Worm (Caenorhabditis elegans) whole organism, L4 larva: ENCODE measurements around the gene nsph-4.1.
"Not testable (repeated sequence)": the region's sequence is repeated elsewhere in the genome, so short reads cannot be mapped to it uniquely, and the experiment has no call there.

Experiments used
- D1046.2 ChIP-seq: fragments of 200-800 bp; sonication (Bioruptor generic); IDR thresholded peaks from 2 replicates; pipeline ENCODE4 v1.3.6; 2022; ENCODE audit warnings: missing genetic modification characterization, missing compliant biosample characterization
- R02D3.7 ChIP-seq: fragments of 150-350 bp; sonication (generic microtip); optimal IDR thresholded peaks from 3 replicates; lab custom pipeline; 2014; ENCODE audit warnings: missing biosample characterization, missing genetic modification characterization
- Y48G9A.11 ChIP-seq: fragments of 200-800 bp; sonication (Bioruptor generic); IDR thresholded peaks from 2 replicates; pipeline ENCODE4 v1.3.6; 2022; ENCODE audit warnings: missing genetic modification reagents, missing genetic modification characterization, missing compliant biosample characterization
- Y5F2A.4 ChIP-seq: fragments of 200-800 bp; sonication (Bioruptor generic); optimal IDR thresholded peaks from 2 replicates; lab custom pipeline; 2018; ENCODE audit warnings: mild to moderate bottlenecking, missing genetic modification characterization, missing compliant biosample characterization
- ZK337.2 ChIP-seq: fragments of 200-800 bp; sonication (Bioruptor generic); IDR thresholded peaks from 2 replicates; pipeline ENCODE4 v1.3.6; 2022; ENCODE audit warnings: missing genetic modification reagents, missing genetic modification characterization, missing compliant biosample characterization
- ama-1 ChIP-seq: fragments of 150-350 bp; optimal IDR thresholded peaks from 2 replicates; lab custom pipeline; 2014; ENCODE audit warnings: inconsistent platforms, mixed read lengths
- arid-1 ChIP-seq: fragments of 200-800 bp; sonication (Bioruptor generic); conservative IDR thresholded peaks from 2 replicates; pipeline ENCODE4 v1.3.6; 2022; ENCODE audit warnings: missing genetic modification reagents, missing genetic modification characterization, missing compliant biosample characterization
- ceh-20 ChIP-seq: fragments of 200-800 bp; sonication (Bioruptor generic); IDR thresholded peaks from 2 replicates; pipeline ENCODE4 v1.3.6; 2022; ENCODE audit warnings: missing genetic modification reagents, missing genetic modification characterization, missing compliant biosample characterization
- ceh-44 ChIP-seq: fragments of 200-800 bp; sonication (Bioruptor generic); IDR thresholded peaks from 2 replicates; pipeline ENCODE4 v1.3.6; 2022; ENCODE audit warnings: missing genetic modification reagents, missing genetic modification characterization, missing compliant biosample characterization
- ceh-62 ChIP-seq: sonication (generic microtip); optimal IDR thresholded peaks from 2 replicates; lab custom pipeline; 2017; ENCODE audit warnings: missing biosample characterization, missing genetic modification characterization
- cey-2 ChIP-seq: sonication (generic microtip); optimal IDR thresholded peaks from 3 replicates; lab custom pipeline; 2017; ENCODE audit warnings: missing genetic modification characterization, mild to moderate bottlenecking, missing compliant biosample characterization, antibody characterized with exemption, borderline replicate concordance; ENCODE audit not compliant: insufficient read depth
- daf-12 ChIP-seq: fragments of 150-350 bp; optimal IDR thresholded peaks from 2 replicates; lab custom pipeline; 2014; ENCODE audit warnings: missing biosample characterization, missing genetic modification reagents, missing genetic modification characterization
- daf-16 ChIP-seq, 3 experiments: sonication (generic microtip); optimal IDR thresholded peaks; 2 replicates each; lab custom pipeline; 2016 to 2017; ENCODE audit warnings: missing genetic modification characterization in 3 of 3, missing genetic modification reagents in 3 of 3, mild to moderate bottlenecking in 2 of 3, missing compliant biosample characterization in 2 of 3, missing biosample characterization in 1 of 3, moderate library complexity in 1 of 3
- daf-19 ChIP-seq: fragments of 200-800 bp; sonication (Bioruptor generic); conservative IDR thresholded peaks from 2 replicates; pipeline ENCODE4 v1.3.6; 2022; ENCODE audit warnings: missing genetic modification characterization, missing compliant biosample characterization
- dmd-9 ChIP-seq: fragments of 200-800 bp; sonication (Bioruptor generic); IDR thresholded peaks from 2 replicates; pipeline ENCODE4 v1.3.6; 2022; ENCODE audit warnings: missing genetic modification reagents, missing genetic modification characterization, missing compliant biosample characterization
- duxl-1 ChIP-seq: sonication (generic microtip); optimal IDR thresholded peaks from 2 replicates; lab custom pipeline; 2016; ENCODE audit warnings: mild to moderate bottlenecking, missing genetic modification characterization, moderate library complexity, missing compliant biosample characterization; ENCODE audit not compliant: poor library complexity
- fkh-10 ChIP-seq: fragments of 150-350 bp; optimal IDR thresholded peaks from 2 replicates; lab custom pipeline; 2014; ENCODE audit warnings: missing biosample characterization, missing genetic modification reagents, missing genetic modification characterization
- hif-1 ChIP-seq, 2 experiments: sonication (generic microtip); optimal IDR thresholded peaks; 2 replicates each; lab custom pipeline; 2016 to 2017; ENCODE audit warnings: missing compliant biosample characterization in 2 of 2, missing genetic modification characterization in 2 of 2, missing genetic modification reagents in 2 of 2, missing genotype in 2 of 2, mild to moderate bottlenecking in 1 of 2
- hlh-30 ChIP-seq: sonication (generic microtip); optimal IDR thresholded peaks from 2 replicates; lab custom pipeline; 2017; ENCODE audit warnings: antibody characterized with exemption, mild to moderate bottlenecking, missing genetic modification characterization, missing compliant biosample characterization; ENCODE audit not compliant: insufficient read depth
- hmg-1.1 ChIP-seq: fragments of 200-800 bp; sonication (Bioruptor generic); IDR thresholded peaks from 2 replicates; pipeline ENCODE4 v1.3.6; 2022; ENCODE audit warnings: missing genetic modification reagents, missing genetic modification characterization, missing compliant biosample characterization
- jun-1 ChIP-seq: fragments of 150-350 bp; optimal IDR thresholded peaks from 2 replicates; lab custom pipeline; 2014; ENCODE audit warnings: missing biosample characterization, missing genetic modification reagents, missing genetic modification characterization
- lin-1 ChIP-seq: fragments of 200-800 bp; sonication (Bioruptor generic); IDR thresholded peaks from 2 replicates; pipeline ENCODE4 v1.3.6; 2022; ENCODE audit warnings: missing genetic modification reagents, missing genetic modification characterization, missing compliant biosample characterization
- lin-13 ChIP-seq: fragments of 150-350 bp; optimal IDR thresholded peaks from 2 replicates; lab custom pipeline; 2014; ENCODE audit warnings: missing biosample characterization, missing genetic modification reagents, missing genetic modification characterization
- lin-29 ChIP-seq: fragments of 200-800 bp; sonication (Bioruptor generic); IDR thresholded peaks from 2 replicates; pipeline ENCODE4 v1.3.6; 2022; ENCODE audit warnings: missing genetic modification reagents, missing genetic modification characterization, missing compliant biosample characterization
- lin-38 ChIP-seq: fragments of 200-800 bp; sonication (Bioruptor generic); IDR thresholded peaks from 2 replicates; pipeline ENCODE4 v1.3.6; 2022; ENCODE audit warnings: missing genetic modification reagents, missing genetic modification characterization, missing compliant biosample characterization
- lir-3 ChIP-seq: sonication (generic microtip); optimal IDR thresholded peaks from 2 replicates; lab custom pipeline; 2016; ENCODE audit warnings: mild to moderate bottlenecking, missing genetic modification characterization, missing compliant biosample characterization
- madf-9 ChIP-seq: fragments of 200-800 bp; sonication (Bioruptor generic); conservative IDR thresholded peaks from 2 replicates; pipeline ENCODE4 v1.3.6; 2022; ENCODE audit warnings: missing genetic modification reagents, missing genetic modification characterization, missing compliant biosample characterization
- mes-2 ChIP-seq: sonication (generic microtip); optimal IDR thresholded peaks from 2 replicates; lab custom pipeline; 2016; ENCODE audit warnings: missing genotype, mild to moderate bottlenecking, missing genetic modification characterization, missing compliant biosample characterization; ENCODE audit not compliant: poor library complexity, severe bottlenecking
- nhr-10 ChIP-seq: fragments of 150-350 bp; optimal IDR thresholded peaks from 2 replicates; lab custom pipeline; 2014; ENCODE audit warnings: missing biosample characterization, missing genetic modification characterization
- nhr-102 ChIP-seq: sonication (generic microtip); optimal IDR thresholded peaks from 2 replicates; lab custom pipeline; 2016; ENCODE audit warnings: mild to moderate bottlenecking, missing genetic modification characterization, moderate library complexity, missing compliant biosample characterization
- nhr-111 ChIP-seq: fragments of 200-800 bp; sonication (Bioruptor generic); optimal IDR thresholded peaks from 2 replicates; lab custom pipeline; 2018; ENCODE audit warnings: mild to moderate bottlenecking, missing genetic modification characterization, missing compliant biosample characterization
- nhr-28 ChIP-seq: fragments of 150-350 bp; optimal IDR thresholded peaks from 2 replicates; lab custom pipeline; 2014; ENCODE audit warnings: missing biosample characterization, missing genetic modification characterization
- nhr-41 ChIP-seq: fragments of 200-800 bp; sonication (Bioruptor generic); IDR thresholded peaks from 2 replicates; pipeline ENCODE4 v1.3.6; 2022; ENCODE audit warnings: missing genetic modification reagents, missing genetic modification characterization, missing compliant biosample characterization
- nhr-42 ChIP-seq: fragments of 200-800 bp; sonication (Bioruptor generic); IDR thresholded peaks from 2 replicates; pipeline ENCODE4 v1.3.6; 2022; ENCODE audit warnings: missing genetic modification characterization, missing compliant biosample characterization
- nhr-48 ChIP-seq: sonication (generic microtip); optimal IDR thresholded peaks from 2 replicates; lab custom pipeline; 2016; ENCODE audit warnings: mild to moderate bottlenecking, missing genetic modification characterization, missing compliant biosample characterization
- nhr-6 ChIP-seq: fragments of 150-350 bp; optimal IDR thresholded peaks from 2 replicates; lab custom pipeline; 2014; ENCODE audit warnings: missing biosample characterization, missing genetic modification characterization
- nhr-76 ChIP-seq: fragments of 150-350 bp; optimal IDR thresholded peaks from 2 replicates; lab custom pipeline; 2014; ENCODE audit warnings: missing biosample characterization, missing genetic modification characterization
- php-3 ChIP-seq: fragments of 200-800 bp; sonication (Bioruptor generic); IDR thresholded peaks from 2 replicates; pipeline ENCODE4 v1.3.6; 2022; ENCODE audit warnings: missing genetic modification reagents, missing genetic modification characterization, missing compliant biosample characterization
- rbr-2 ChIP-seq: sonication (generic microtip); optimal IDR thresholded peaks from 2 replicates; lab custom pipeline; 2016; ENCODE audit warnings: missing genotype, missing genetic modification characterization, missing compliant biosample characterization
- sdz-12 ChIP-seq: fragments of 200-800 bp; sonication (Bioruptor generic); optimal IDR thresholded peaks from 2 replicates; lab custom pipeline; 2018; ENCODE audit warnings: mild to moderate bottlenecking, missing genetic modification characterization, missing compliant biosample characterization
- snpc-1.2 ChIP-seq: fragments of 200-800 bp; sonication (Bioruptor generic); IDR thresholded peaks from 2 replicates; pipeline ENCODE4 v1.3.6; 2022; ENCODE audit warnings: missing genetic modification reagents, missing genetic modification characterization, missing compliant biosample characterization
- unc-130 ChIP-seq: sonication (generic microtip); optimal IDR thresholded peaks from 2 replicates; lab custom pipeline; 2016; ENCODE audit warnings: missing genetic modification reagents, missing genetic modification characterization, missing compliant biosample characterization
- unc-39 ChIP-seq: sonication (generic microtip); optimal IDR thresholded peaks from 2 replicates; lab custom pipeline; 2017; ENCODE audit warnings: missing biosample characterization, missing genetic modification characterization
- unc-62 ChIP-seq, 3 experiments: fragments of 150-350 bp in 1 of 3; sonication (generic microtip); optimal IDR thresholded peaks in 2 of 3; peaks in 1 of 3; 1 replicate in 1 of 3; 2 replicates in 2 of 3; lab custom pipeline; 2014 to 2017; ENCODE audit warnings: missing biosample characterization in 3 of 3, missing genetic modification characterization in 3 of 3, missing genetic modification reagents in 3 of 3, missing genotype in 1 of 3
- zfp-2 ChIP-seq: sonication (generic microtip); optimal IDR thresholded peaks from 2 replicates; lab custom pipeline; 2016; ENCODE audit warnings: mild to moderate bottlenecking, missing genetic modification characterization, missing compliant biosample characterization
- zip-2 ChIP-seq: fragments of 150-350 bp; optimal IDR thresholded peaks from 2 replicates; lab custom pipeline; 2014; ENCODE audit warnings: missing biosample characterization, missing genetic modification characterization
- ztf-7 ChIP-seq: fragments of 150-350 bp; optimal IDR thresholded peaks from 2 replicates; lab custom pipeline; 2014; ENCODE audit warnings: missing biosample characterization, missing genetic modification characterization

nsph-4.1 gene

DNA sequence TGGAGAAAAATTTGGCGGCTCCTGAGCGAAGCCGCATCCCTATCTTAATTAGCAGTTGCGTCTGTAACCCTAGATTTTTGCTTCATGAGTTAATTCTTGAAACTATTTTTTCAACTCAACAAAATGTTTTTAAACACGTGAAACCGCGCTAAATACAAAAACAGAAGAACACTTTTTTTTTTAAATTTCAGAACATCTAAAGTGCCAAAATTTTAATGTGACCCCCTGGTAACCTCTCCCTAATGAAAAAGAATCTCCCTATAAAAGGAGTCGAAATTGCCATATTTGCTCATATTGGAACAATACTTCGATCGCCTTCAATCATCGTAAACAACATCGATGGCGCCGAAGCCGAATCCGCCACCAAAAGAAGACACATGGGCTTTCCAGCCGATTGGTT is at the start of gene nsph-4.1:
Gene nsph-4.1, plus strand, starts transcription at position 301 of the 400 bp plus-strand sequence.
- TF ChIP-seq lin-13; php-3 (GFP tag; lab: Robert Waterston, UW); nhr-41 (GFP tag; lab: Robert Waterston, UW): not testable (repeated sequence)

DNA sequence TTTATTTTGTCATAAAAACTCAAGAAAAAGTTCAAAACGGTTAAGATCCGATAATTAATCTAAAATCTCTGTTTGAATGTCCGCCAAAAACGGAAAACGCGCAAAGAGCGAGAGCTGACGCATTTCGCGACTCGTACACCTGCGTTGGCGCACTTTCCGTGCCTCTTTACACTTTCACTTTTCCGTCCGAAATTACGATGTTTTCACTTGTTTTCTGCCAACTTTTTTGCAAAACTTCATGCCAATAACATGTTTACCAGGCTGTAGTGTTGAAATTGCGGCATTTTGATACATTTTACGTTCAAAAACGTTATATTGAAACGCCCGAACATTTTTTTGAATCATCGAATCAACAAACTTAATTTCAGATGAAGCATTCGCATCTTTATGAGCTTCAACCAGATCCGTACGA is 42.9 kb upstream of the nsph-4.1 start, which contains the start of gene W03F8.4:
Gene W03F8.4, plus strand, starts transcription at position 369 of the 412 bp plus-strand sequence.
- TF ChIP-seq ceh-44 (GFP tag; lab: Robert Waterston, UW) = no peak
- peak; percentile 24 for TF ChIP-seq fkh-10 (GFP tag; lab: Kevin White, UChicago)
- no peak for TF ChIP-seq dmd-9 (GFP tag; lab: Robert Waterston, UW)
- peak; percentile 47 for TF ChIP-seq zfp-2 (tag; lab: Kevin White, UChicago)
- peak; percentile 49 for TF ChIP-seq zip-2 (tag; lab: Kevin White, UChicago)
- TF ChIP-seq hif-1 (tag; optimal IDR thresholded peaks at IDR 0.05; lab: Kevin White, UChicago) = peak; percentile 29 to 72
- TF ChIP-seq daf-16 (GFP tag; optimal IDR thresholded peaks at IDR 0.05; lab: Kevin White, UChicago) = peak; percentile 43 to 98
- TF ChIP-seq daf-16 (tag; optimal IDR thresholded peaks at IDR 0.05; lab: Kevin White, UChicago) = peak; percentile 93
- no peak for TF ChIP-seq daf-12
- TF ChIP-seq nhr-42 (GFP tag; lab: Robert Waterston, UW) = peak; percentile 82
- TF ChIP-seq Y5F2A.4 = no peak
- peak; percentile 65; the same call in 1 of the 2 replicates for TF ChIP-seq daf-19 (GFP tag; lab: Robert Waterston, UW)
- peak; percentile 71; the same call in 1 of the 2 replicates for TF ChIP-seq ZK337.2
- peak in 1 of 2 experiments; percentile 86 for TF ChIP-seq unc-62 (GFP tag; optimal IDR thresholded peaks at IDR 0.05 in 1 of 2; lab: Kevin White, UChicago)
- TF ChIP-seq unc-62 (tag; optimal IDR thresholded peaks at IDR 0.05; lab: Kevin White, UChicago) = no peak
- TF ChIP-seq nhr-6 (tag; lab: Kevin White, UChicago) = peak; percentile 81
- TF ChIP-seq D1046.2 = 0 out of 2 replicates have a peak, but pooled peaks have one; percentile 47
- TF ChIP-seq ceh-20 (GFP tag; lab: Robert Waterston, UW) = peak; percentile 90
- TF ChIP-seq R02D3.7 (tag; lab: Kevin White, UChicago) = no peak
- no peak for TF ChIP-seq cey-2
- TF ChIP-seq nhr-102 (tag; lab: Kevin White, UChicago) = peak; percentile 94
- no peak for TF ChIP-seq nhr-10
- peak; percentile 97 for TF ChIP-seq snpc-1.2 (GFP tag; lab: Robert Waterston, UW)
- peak; percentile 51 for TF ChIP-seq unc-130 (GFP tag; lab: Kevin White, UChicago)
- peak; percentile 92 for TF ChIP-seq lin-38
- TF ChIP-seq unc-39 (tag; lab: Kevin White, UChicago) = no peak
- TF ChIP-seq nhr-111 (GFP tag; lab: Kevin White, UChicago) = no peak
- TF ChIP-seq sdz-12 (GFP tag; lab: Kevin White, UChicago) = no peak
- TF ChIP-seq lin-1 (GFP tag; lab: Robert Waterston, UW) = peak; percentile 91
- peak; percentile 88 for TF ChIP-seq lin-29
- no peak for TF ChIP-seq lir-3 (tag; lab: Kevin White, UChicago)
- TF ChIP-seq hlh-30 (tag; lab: Kevin White, UChicago) = peak; percentile 85
- peak; percentile 92 for TF ChIP-seq rbr-2 (tag; lab: Kevin White, UChicago)
- TF ChIP-seq mes-2 (tag; lab: Kevin White, UChicago) = peak; percentile 95
- 0 out of 2 replicates have a peak, but pooled peaks have one; percentile 54 for TF ChIP-seq madf-9 (GFP tag; lab: Robert Waterston, UW)
- peak; percentile 80 for TF ChIP-seq nhr-28 (tag; lab: Kevin White, UChicago)
- peak; percentile 89 for TF ChIP-seq hmg-1.1 (GFP tag; lab: Robert Waterston, UW)
- no peak for TF ChIP-seq ztf-7 (tag; lab: Kevin White, UChicago)
- peak; percentile 90 for TF ChIP-seq duxl-1 (tag; lab: Kevin White, UChicago)
- no peak for TF ChIP-seq nhr-76 (tag; lab: Kevin White, UChicago)
- peak; percentile 56 for TF ChIP-seq Y48G9A.11
- TF ChIP-seq ceh-62 (tag; lab: Kevin White, UChicago) = no peak
- TF ChIP-seq nhr-48 (tag; lab: Kevin White, UChicago) = peak; percentile 82
- TF ChIP-seq ama-1 (lab: Kevin White, UChicago) = peak; percentile 65
- peak; percentile 86; the same call in 1 of the 2 replicates for TF ChIP-seq arid-1 (GFP tag; lab: Robert Waterston, UW)
- peak; percentile 44 for TF ChIP-seq jun-1 (tag; lab: Kevin White, UChicago)
